Fruit fly (Drosophila melanogaster) S2 (cell line): ENCODE results near the gene mTTF.

Source experiments
- CG8478 ChIP-seq: fragments of >200 bp; optimal IDR thresholded peaks from 2 replicates; lab custom pipeline; 2018
- CTCF ChIP-seq, 2 experiments: fragments of >200 bp; optimal IDR thresholded peaks; 2 replicates each; lab custom pipeline; 2018

The mTTF gene

DNA sequence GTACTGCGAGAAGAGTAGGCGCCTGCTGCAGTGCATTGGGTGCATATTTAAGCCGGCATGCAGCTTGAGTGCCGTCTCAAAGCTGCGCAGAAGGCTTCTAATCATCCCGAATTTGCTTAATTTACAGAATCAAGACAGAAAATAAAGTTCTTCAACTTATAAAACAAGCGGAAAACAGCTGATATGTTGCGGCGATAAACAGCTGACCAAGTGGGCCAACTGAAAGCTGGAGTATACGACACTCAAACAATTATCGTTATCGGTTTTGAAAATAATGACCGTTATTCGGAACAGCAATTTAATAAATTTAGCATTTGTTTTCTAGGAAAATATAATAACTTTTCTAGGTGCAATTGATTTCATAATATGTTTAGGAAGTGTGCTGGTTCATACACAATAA is at the start of gene mTTF:
Gene mTTF, minus strand, starts transcription at position 189 of the 400 bp plus-strand sequence.
- no peak for TF ChIP-seq CTCF (optimal IDR thresholded peaks at IDR 0.05; lab: Kevin White, UChicago)
- TF ChIP-seq CG8478, result no peak

DNA sequence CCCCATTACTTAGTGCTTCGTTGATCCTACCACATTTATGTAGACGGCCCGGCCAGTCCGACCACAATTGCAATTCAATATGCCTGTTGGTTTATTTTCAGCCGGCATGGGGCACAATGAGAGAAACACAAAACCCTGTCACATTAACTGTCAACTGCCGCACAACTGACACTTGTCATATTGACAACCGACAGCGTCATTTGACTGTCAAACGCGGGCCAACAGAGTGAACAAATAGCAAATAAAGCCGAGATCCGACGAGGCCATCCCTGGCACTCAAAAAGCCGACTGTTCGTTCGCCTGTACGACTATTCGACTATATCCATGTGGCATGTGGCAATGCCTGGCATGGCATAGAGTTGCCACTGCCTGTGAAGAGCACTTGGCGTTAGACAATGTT is 49.4 kb upstream of the mTTF start:
- TF ChIP-seq CTCF (optimal IDR thresholded peaks at IDR 0.05; lab: Kevin White, UChicago) (no peak), CG8478 (no peak)

DNA sequence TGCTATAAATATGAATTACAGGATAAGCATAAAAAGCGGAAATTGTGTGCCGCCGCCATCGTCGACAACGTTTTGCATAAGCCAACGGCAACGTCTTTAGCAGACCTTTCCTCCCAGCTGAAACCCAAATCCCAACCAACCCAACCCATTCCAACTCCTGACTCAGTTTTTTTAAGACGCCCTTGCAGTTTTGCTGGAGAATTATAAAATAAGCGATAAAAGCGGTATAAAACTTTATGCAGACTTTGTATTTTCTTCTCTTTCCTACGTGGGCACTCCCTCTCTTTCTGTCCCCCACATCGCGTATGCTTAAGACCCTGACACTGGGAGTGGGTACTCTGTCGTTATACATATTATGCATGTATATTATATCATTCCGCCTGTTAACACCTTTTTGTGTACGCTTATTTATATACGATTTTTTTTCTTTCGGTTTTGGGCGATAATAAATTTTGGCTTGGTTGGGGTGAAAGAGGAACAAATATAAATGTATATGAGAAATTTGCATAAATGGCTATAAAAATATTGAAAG is 48.5 kb upstream of the mTTF start:
- TF ChIP-seq CTCF (optimal IDR thresholded peaks at IDR 0.05; lab: Kevin White, UChicago) (no peak), CG8478 (no peak)

DNA sequence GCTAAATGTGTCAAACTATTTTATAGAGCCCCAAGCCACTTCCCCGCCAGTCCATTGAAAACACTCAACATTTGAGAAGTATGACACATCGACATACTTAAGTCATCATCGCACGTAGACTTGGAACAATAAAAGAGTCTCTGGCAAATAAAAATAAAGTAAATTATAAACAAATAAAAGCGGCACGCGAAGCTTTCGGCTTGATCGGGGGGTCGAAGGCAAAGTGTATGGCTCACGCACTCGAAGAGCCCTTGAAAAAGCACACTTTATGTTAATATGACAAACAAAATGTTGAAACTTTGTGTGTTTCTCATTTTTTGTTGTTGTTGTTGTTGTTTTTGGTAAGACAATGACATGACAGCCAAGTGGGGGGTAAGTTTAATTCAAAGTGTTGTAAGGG is 47.7 kb upstream of the mTTF start:
- no peak for TF ChIP-seq CG8478
- no peak for TF ChIP-seq CTCF (optimal IDR thresholded peaks at IDR 0.05; lab: Kevin White, UChicago)

DNA sequence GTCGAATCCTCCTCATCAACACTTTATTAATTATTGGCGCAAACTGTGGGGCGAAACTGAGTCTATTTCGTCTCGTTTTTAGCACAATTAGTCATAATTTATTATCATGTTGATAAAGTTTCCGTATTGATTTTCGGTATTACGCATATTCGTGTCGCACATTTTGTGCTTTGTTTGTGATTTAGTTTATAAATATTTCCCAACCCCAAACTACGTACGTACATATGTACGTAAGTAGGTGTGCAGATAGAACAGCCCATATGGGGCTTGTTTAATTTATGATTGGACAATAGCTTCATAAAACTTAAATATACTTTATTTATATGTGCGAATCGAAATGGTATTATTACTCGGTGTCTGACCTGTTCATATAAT is 46.5 kb upstream of the mTTF start:
- TF ChIP-seq CTCF (optimal IDR thresholded peaks at IDR 0.05; lab: Kevin White, UChicago) (no peak), CG8478 (no peak)

DNA sequence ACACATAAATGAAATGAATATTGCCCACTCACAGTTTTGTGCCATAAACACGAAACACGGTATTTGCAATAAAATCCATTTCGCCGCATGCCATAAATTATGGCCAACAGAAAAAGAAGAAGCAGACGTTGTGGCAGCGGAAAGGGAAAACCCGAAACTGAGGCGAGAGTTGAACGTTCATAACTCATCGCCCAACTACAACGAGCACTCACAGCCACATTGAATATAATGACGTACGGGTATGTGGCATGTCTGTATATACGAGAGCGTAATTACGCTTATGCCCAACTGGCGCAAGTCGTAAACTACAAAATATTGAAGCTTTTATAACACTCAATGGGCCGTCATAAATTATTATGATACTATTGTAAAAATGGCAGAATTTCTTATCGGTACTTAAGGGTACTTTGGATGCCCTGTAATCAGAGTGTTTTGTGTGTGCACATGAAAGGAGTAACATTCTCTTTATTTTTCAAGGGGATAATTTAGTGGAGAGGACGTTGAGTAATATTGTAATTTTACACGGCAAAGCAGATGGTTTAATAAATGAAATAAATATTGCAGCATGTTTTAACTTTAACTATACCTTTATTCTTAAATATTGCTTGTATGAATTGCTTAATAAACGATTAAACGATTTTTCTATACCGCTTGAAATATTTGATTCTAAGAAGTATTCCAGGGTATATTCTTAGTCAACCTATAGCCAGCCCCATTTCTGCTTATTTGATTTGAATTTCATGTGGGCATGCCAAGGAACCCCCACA is 45.9 kb upstream of the mTTF start:
- TF ChIP-seq CG8478 (no peak), CTCF (optimal IDR thresholded peaks at IDR 0.05; lab: Kevin White, UChicago) (no peak)

DNA sequence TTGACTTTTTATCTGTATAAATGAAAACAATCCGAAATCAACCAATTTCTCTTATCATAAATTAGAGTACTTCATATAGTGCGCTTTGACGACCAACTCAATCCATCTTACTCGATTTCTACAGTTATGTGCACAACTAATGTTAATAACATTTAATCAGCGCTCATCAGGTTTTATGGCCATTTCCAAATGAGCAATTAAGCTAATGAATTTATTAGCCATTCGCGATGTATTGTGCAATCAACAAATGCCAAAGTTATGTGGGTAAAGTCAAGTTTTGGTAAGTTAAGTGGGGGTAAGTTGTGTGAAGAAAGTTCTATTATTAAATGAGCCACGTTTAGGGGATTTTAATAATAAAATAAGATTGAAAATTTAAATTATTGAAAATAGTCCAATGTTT is 44.9 kb upstream of the mTTF start:
- TF ChIP-seq CG8478, result no peak
- no peak for TF ChIP-seq CTCF (optimal IDR thresholded peaks at IDR 0.05; lab: Kevin White, UChicago)

DNA sequence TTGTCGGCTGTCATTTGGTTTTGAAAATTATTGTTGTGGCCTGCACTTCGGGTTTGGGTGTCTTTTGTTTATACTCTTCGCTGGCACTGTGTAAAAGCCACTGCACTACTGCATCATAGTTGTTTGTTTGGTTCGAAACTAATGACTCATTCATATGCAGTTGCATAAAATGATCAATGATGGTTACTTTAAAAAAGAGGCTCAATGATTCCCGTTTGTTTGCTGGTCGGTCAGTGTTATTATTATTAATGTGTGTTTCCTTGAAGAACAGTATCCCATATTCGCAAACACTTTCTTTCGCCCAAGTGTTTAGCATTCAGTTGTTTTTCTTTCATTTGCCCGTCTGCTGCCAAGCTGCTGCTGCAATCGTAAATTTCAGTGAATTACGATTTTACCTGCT is 39.9 kb upstream of the mTTF start:
- TF ChIP-seq CTCF (optimal IDR thresholded peaks at IDR 0.05; lab: Kevin White, UChicago) (no peak), CG8478 (no peak)

DNA sequence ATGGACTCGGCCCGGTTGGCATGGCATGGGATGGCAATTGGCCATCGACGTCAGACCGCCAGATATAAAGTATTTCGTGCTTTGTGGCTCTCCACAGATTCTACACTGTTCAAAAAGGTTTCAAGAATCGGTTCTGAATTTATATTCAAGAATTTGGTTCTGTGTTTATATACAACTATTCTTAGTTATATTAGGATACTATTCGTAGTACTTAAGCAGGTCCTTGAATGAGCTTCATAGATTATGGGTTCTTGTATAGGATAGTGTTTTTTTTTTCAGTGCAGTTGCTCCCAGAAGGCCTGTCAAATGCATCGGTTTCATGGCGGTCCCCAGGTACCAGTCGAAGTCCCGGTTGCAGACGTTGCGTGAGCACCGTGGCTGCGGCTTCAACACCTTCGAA is 37.9 kb upstream of the mTTF start:
- no peak for TF ChIP-seq CG8478
- TF ChIP-seq CTCF (optimal IDR thresholded peaks at IDR 0.05; lab: Kevin White, UChicago), result no peak

DNA sequence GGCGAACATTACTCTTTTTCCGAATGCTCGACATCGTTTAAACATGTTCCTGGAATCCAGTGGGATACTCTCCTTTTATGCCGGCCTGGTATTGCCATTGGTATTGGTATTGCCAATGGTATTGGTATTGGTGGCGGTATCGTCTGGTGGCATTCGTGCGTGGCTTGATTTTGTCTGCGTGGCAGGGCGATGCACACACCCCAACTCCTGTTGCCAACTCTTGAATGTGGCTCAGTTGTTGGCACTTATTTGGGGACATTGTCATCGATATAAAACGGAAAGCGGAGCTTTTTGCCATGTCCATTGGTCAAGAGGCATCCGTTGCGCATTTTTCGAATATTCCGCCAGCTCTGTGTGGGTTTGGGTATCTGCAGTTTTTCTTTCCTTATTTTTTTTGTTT is 33.3 kb upstream of the mTTF start:
- TF ChIP-seq CTCF (optimal IDR thresholded peaks at IDR 0.05; lab: Kevin White, UChicago) (no peak), CG8478 (no peak)

DNA sequence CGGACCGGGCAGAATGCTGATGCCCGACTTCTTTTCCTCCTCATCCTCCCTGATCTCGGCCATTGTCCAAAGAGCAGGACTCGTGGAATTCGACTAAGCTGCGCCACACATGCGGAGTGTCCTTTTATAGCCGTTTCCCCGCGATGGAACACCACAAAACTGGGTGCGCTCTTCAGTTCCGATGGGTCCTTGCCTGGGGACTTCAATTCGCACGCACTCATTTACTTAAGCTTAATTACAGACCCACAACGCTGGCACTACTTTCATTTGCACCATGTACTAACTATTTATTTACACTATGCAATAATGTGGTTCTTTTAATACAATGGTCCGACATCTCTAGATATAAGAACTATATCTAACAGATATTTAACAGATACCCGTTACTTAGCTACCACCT is 32.5 kb upstream of the mTTF start, which contains the start of gene ppk:
Gene ppk, minus strand, starts transcription at position 101 of the 400 bp plus-strand sequence.
- no peak for TF ChIP-seq CG8478
- no peak for TF ChIP-seq CTCF (optimal IDR thresholded peaks at IDR 0.05; lab: Kevin White, UChicago)

DNA sequence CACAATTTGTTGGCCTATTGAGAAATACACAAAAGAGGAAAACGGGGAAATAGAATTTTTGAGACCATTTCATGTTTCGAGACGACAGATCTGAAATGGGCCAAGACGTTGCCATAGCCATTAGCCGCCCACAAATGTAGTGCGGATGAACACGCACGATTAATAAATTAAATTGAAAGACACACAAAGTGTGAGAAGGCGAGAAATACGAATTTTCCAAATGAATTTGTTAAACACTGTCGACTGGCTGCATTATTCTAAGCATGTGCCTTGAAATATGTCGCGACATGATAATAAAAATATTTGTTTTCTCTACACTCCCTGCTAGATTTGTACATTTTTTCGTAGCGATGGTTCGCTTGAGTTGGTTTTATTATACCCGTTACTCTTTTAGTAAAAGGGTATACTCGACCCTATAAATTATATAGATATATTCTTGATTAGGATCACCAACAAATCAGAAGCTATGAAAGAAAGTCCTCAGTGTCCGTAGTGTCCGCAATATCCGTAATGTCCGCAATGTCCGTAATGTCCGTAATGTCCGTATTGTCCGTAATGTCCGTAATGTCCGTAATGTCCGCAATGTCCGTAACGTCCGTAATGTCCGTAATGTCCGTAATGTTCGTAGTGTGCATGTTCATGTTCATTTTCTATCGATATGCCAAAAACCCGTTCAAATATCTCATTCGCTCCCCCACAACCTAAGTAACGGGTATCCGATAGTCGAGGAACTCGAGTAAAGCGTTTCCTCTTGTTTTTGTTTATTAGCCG is 28.1 kb upstream of the mTTF start:
- TF ChIP-seq CG8478, result no peak
- no peak for TF ChIP-seq CTCF (optimal IDR thresholded peaks at IDR 0.05; lab: Kevin White, UChicago)

DNA sequence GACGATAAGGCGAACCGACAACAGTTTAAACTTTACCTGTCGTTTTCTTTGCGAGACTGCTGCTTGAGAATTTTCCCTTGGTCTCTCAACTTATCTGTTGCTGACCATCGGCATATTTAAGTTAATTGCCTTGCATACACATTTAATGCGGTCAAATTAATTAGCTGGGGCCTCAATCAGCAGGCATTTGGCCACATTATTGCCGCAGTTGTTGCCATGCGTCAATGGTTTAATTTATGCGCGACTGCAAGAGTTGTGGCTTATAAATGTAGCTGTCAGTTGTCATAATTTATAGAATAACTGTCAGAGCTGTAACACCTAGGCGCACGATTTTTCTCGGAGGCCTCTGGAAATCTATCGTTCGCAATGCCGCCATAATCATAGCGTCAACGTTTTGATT is 25.4 kb upstream of the mTTF start:
- no peak for TF ChIP-seq CTCF (optimal IDR thresholded peaks at IDR 0.05; lab: Kevin White, UChicago)
- TF ChIP-seq CG8478, result no peak

DNA sequence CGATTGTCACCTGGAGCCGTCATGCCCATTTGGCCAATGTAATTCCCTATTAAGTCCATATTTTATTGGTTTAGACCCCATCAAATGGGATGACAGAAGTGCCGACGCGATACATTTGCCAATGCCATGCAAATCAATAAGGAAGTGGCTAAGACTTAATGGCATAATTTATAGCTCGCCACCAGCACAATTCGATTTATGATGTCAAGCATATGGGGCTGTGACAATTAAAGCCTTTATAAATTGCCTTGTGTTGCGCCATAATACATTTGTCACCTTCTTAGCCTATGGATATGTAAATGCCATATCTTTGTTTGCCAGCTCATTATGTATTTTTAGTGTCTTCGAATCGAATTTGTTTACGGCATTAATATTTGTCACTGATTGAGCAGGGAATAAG is 24.7 kb upstream of the mTTF start:
- TF ChIP-seq CTCF (optimal IDR thresholded peaks at IDR 0.05; lab: Kevin White, UChicago) (no peak), CG8478 (no peak)

DNA sequence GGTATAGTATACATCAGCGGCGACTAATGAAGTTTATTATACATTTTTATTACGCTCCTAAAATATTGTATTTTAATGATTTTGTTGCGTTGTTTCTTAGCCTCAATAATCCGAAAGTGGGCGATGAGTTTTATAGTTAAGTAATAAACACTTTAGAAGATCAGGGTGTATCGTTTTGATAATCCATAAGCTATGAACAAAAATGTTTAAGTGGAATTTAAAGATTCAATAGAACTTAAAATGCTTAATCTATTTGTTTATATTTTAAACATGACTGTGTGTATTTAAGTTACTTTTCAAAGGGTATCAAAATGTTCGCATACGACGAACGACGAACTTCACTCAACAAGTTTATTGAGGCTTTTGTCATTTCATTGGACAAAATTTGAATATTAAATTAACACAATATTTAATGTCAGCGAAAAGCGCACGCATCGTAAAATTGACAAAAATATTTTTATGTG is 23.7 kb upstream of the mTTF start:
- TF ChIP-seq CG8478 (no peak), CTCF (optimal IDR thresholded peaks at IDR 0.05; lab: Kevin White, UChicago) (no peak)

DNA sequence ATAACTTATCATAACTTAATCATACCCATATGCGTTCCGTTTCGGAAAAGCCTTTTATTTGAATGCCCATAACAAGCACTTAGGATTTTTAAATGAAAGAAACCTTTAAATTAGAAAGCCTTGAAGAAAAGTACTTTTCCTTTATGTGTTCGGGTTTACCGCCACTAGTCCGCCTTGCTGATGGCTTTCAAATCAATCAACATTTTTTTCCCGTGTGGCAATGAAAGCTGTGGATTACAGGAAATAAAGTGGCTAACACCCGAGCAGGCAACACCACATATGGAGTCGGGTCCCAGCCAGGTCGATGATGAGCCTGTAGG is 22.1 kb upstream of the mTTF start:
- TF ChIP-seq CG8478, result no peak
- no peak for TF ChIP-seq CTCF (optimal IDR thresholded peaks at IDR 0.05; lab: Kevin White, UChicago)
